Fruit fly (Drosophila melanogaster) whole organism, embryonic: ENCODE measurements around the gene CG45428.

Experiments used
- Abd-B ChIP-seq: fragments of 200-800 bp; sonication (Bioruptor generic); optimal IDR thresholded peaks from 2 replicates; lab custom pipeline; 2018; ENCODE audit warnings: missing biosample characterization, mild to moderate bottlenecking, missing genetic modification characterization, moderate library complexity
- Blimp-1 ChIP-seq: fragments of 200-800 bp; sonication (Bioruptor generic); optimal IDR thresholded peaks from 3 replicates; lab custom pipeline; 2018; ENCODE audit warnings: missing biosample characterization, missing genetic modification characterization, mild to moderate bottlenecking, moderate library complexity, missing genetic modification reagents
- CG10147 ChIP-seq: fragments of 200-800 bp; sonication (Bioruptor generic); optimal IDR thresholded peaks from 2 replicates; lab custom pipeline; 2019; ENCODE audit warnings: missing biosample characterization, mild to moderate bottlenecking, missing genetic modification characterization, moderate library complexity
- CG10462 ChIP-seq: fragments of 200-800 bp; sonication (Bioruptor generic); optimal IDR thresholded peaks from 2 replicates; lab custom pipeline; 2016; ENCODE audit warnings: missing biosample characterization, missing genetic modification characterization
- CG12155 ChIP-seq: fragments of 200-800 bp; sonication (Bioruptor generic); optimal IDR thresholded peaks from 3 replicates; lab custom pipeline; 2016; ENCODE audit warnings: missing biosample characterization, missing genetic modification characterization
- CG1233 ChIP-seq: fragments of 200-800 bp; sonication (Bioruptor generic); optimal IDR thresholded peaks from 4 replicates; lab custom pipeline; 2018; ENCODE audit warnings: missing biosample characterization, mild to moderate bottlenecking, missing genetic modification characterization
- CG13296 ChIP-seq: fragments of 200-800 bp; sonication (Bioruptor generic); optimal IDR thresholded peaks from 3 replicates; lab custom pipeline; 2018; ENCODE audit warnings: missing biosample characterization, mild to moderate bottlenecking, missing genetic modification characterization
- CG14667 ChIP-seq: fragments of 200-800 bp; sonication (Bioruptor generic); IDR thresholded peaks from 2 replicates; pipeline ENCODE4 v1.3.6; 2022; ENCODE audit warnings: missing biosample characterization, missing genetic modification characterization
- CG17186 ChIP-seq: fragments of 200-800 bp; sonication (Bioruptor generic); optimal IDR thresholded peaks from 3 replicates; lab custom pipeline; 2017; ENCODE audit warnings: missing biosample characterization, missing genetic modification reagents, missing genetic modification characterization
- CG17361 ChIP-seq: fragments of 200-800 bp; sonication (Bioruptor generic); IDR thresholded peaks from 3 replicates; pipeline ENCODE4 v1.3.6; 2022; ENCODE audit warnings: missing biosample characterization, missing genetic modification characterization
- CG1832 ChIP-seq: fragments of 200-800 bp; sonication (Bioruptor generic); optimal IDR thresholded peaks from 2 replicates; lab custom pipeline; 2017; ENCODE audit warnings: missing biosample characterization, mild to moderate bottlenecking, missing genetic modification characterization, inconsistent platforms
- CG34376 ChIP-seq: fragments of 200-800 bp; sonication (Bioruptor generic); optimal IDR thresholded peaks from 2 replicates; lab custom pipeline; 2018; ENCODE audit warnings: missing biosample characterization, mild to moderate bottlenecking, missing genetic modification characterization
- CG3847 ChIP-seq: fragments of 200-800 bp; sonication (Bioruptor generic); IDR thresholded peaks from 2 replicates; pipeline ENCODE4 v1.3.6; 2022; ENCODE audit warnings: missing biosample characterization, missing genetic modification characterization
- CG5180 ChIP-seq: fragments of 200-800 bp; sonication (Bioruptor generic); optimal IDR thresholded peaks from 3 replicates; lab custom pipeline; 2017; ENCODE audit warnings: missing biosample characterization, missing genetic modification characterization, mild to moderate bottlenecking, moderate library complexity, missing genetic modification reagents
- CG7271 ChIP-seq: fragments of 200-800 bp; sonication (Bioruptor generic); optimal IDR thresholded peaks from 2 replicates; lab custom pipeline; 2018; ENCODE audit warnings: missing biosample characterization, mild to moderate bottlenecking, missing genetic modification characterization, moderate library complexity
- CG7786 ChIP-seq: fragments of 200-800 bp; sonication (Bioruptor generic); optimal IDR thresholded peaks from 2 replicates; lab custom pipeline; 2016; ENCODE audit warnings: missing biosample characterization, missing genetic modification characterization
- Dek ChIP-seq: fragments of 200-800 bp; sonication (Bioruptor generic); optimal IDR thresholded peaks from 3 replicates; lab custom pipeline; 2019; ENCODE audit warnings: missing biosample characterization, mild to moderate bottlenecking, missing genetic modification characterization, moderate library complexity
- ERR ChIP-seq: fragments of 200-800 bp; sonication (Bioruptor generic); optimal IDR thresholded peaks from 2 replicates; lab custom pipeline; 2016; ENCODE audit warnings: missing biosample characterization, missing genetic modification characterization
- Eip74EF ChIP-seq, 2 experiments: fragments of 200-800 bp in 1 of 2; fragments of >200 bp in 1 of 2; sonication (Bioruptor generic) in 1 of 2; optimal IDR thresholded peaks; 2 replicates each; lab custom pipeline; 2017 to 2019; ENCODE audit warnings: missing biosample characterization in 2 of 2, missing genetic modification characterization in 2 of 2, mild to moderate bottlenecking in 1 of 2, moderate library complexity in 1 of 2
- H2.0 ChIP-seq: fragments of 200-800 bp; sonication (Bioruptor generic); IDR thresholded peaks from 2 replicates; pipeline ENCODE4 v1.3.6; 2022; ENCODE audit warnings: missing biosample characterization, missing genetic modification characterization
- HLH4C ChIP-seq: fragments of 200-800 bp; sonication (Bioruptor generic); IDR thresholded peaks from 3 replicates; pipeline ENCODE4 v1.3.6; 2022; ENCODE audit warnings: missing biosample characterization, missing genetic modification characterization; ENCODE audit not compliant: partially characterized antibody
- HmgD ChIP-seq: fragments of 200-800 bp; sonication (Bioruptor generic); optimal IDR thresholded peaks from 3 replicates; lab custom pipeline; 2016; ENCODE audit warnings: missing biosample characterization, missing genetic modification characterization
- Lhr ChIP-seq: fragments of 200-800 bp; sonication (Bioruptor generic); optimal IDR thresholded peaks from 3 replicates; lab custom pipeline; 2017; ENCODE audit warnings: mild to moderate bottlenecking, missing biosample characterization, missing genetic modification reagents, missing genetic modification characterization
- NC2β ChIP-seq: fragments of 200-800 bp; sonication (Bioruptor generic); optimal IDR thresholded peaks from 2 replicates; lab custom pipeline; 2016; ENCODE audit warnings: missing biosample characterization, missing genetic modification characterization
- Scr ChIP-seq: fragments of 200-800 bp; sonication (Bioruptor generic); IDR thresholded peaks from 2 replicates; pipeline ENCODE4 v1.3.6; 2022; ENCODE audit warnings: missing biosample characterization, missing genetic modification characterization; ENCODE audit not compliant: partially characterized antibody
- Sry-β ChIP-seq: fragments of 200-800 bp; sonication (Bioruptor generic); optimal IDR thresholded peaks from 2 replicates; lab custom pipeline; 2018; ENCODE audit warnings: missing biosample characterization, mild to moderate bottlenecking, missing genetic modification characterization, moderate library complexity
- TFAM ChIP-seq: fragments of 200-800 bp; sonication (Bioruptor generic); optimal IDR thresholded peaks from 2 replicates; lab custom pipeline; 2017; ENCODE audit warnings: missing biosample characterization, missing genetic modification characterization, inconsistent platforms
- Taf1 ChIP-seq: fragments of 200-800 bp; sonication (Bioruptor generic); IDR thresholded peaks from 2 replicates; pipeline ENCODE4 v1.3.6; 2022; ENCODE audit warnings: missing biosample characterization, missing genetic modification characterization
- bbx ChIP-seq: fragments of 200-800 bp; sonication (Bioruptor generic); IDR thresholded peaks from 2 replicates; pipeline ENCODE4 v1.3.6; 2022; ENCODE audit warnings: missing biosample characterization, missing genetic modification characterization; ENCODE audit not compliant: partially characterized antibody
- bcd ChIP-seq: fragments of 200-800 bp; sonication (Bioruptor generic); optimal IDR thresholded peaks from 2 replicates; lab custom pipeline; 2017; ENCODE audit warnings: missing biosample characterization, mild to moderate bottlenecking, missing genetic modification characterization
- chif ChIP-seq, 2 experiments: fragments of 200-800 bp; sonication (Bioruptor generic); optimal IDR thresholded peaks; 3 replicates each; lab custom pipeline; 2016; ENCODE audit warnings: missing biosample characterization in 2 of 2, missing genetic modification characterization in 2 of 2
- gcm ChIP-seq: fragments of 200-800 bp; sonication (Bioruptor generic); optimal IDR thresholded peaks from 2 replicates; lab custom pipeline; 2019; ENCODE audit warnings: missing biosample characterization, mild to moderate bottlenecking, missing genetic modification characterization, moderate library complexity
- gro ChIP-seq: fragments of 200-800 bp; sonication (Bioruptor generic); optimal IDR thresholded peaks from 2 replicates; lab custom pipeline; 2016; ENCODE audit warnings: missing biosample characterization, missing genetic modification characterization
- hth ChIP-seq: fragments of >200 bp; optimal IDR thresholded peaks from 2 replicates; lab custom pipeline; 2017; ENCODE audit warnings: inconsistent platforms
- jumu ChIP-seq: fragments of 200-800 bp; sonication (Bioruptor generic); optimal IDR thresholded peaks from 3 replicates; lab custom pipeline; 2016; ENCODE audit warnings: missing biosample characterization, missing genetic modification characterization
- kni ChIP-seq: fragments of 200-800 bp; sonication (Bioruptor generic); optimal IDR thresholded peaks from 3 replicates; lab custom pipeline; 2017; ENCODE audit warnings: mild to moderate bottlenecking, missing biosample characterization, missing genetic modification reagents, missing genetic modification characterization
- otp ChIP-seq: fragments of 200-800 bp; sonication (Bioruptor generic); IDR thresholded peaks from 3 replicates; pipeline ENCODE4, ENCODE4 v1.3.6; 2022; ENCODE audit warnings: missing biosample characterization, missing genetic modification characterization
- phol ChIP-seq: fragments of 200-800 bp; sonication (Bioruptor generic); optimal IDR thresholded peaks from 3 replicates; lab custom pipeline; 2018; ENCODE audit warnings: missing biosample characterization, mild to moderate bottlenecking, missing genetic modification characterization, moderate library complexity
- scrt ChIP-seq: fragments of 200-800 bp; sonication (Bioruptor generic); optimal IDR thresholded peaks from 2 replicates; lab custom pipeline; 2018; ENCODE audit warnings: missing biosample characterization, mild to moderate bottlenecking, missing genetic modification characterization, moderate library complexity
- sim ChIP-seq: fragments of 200-800 bp; sonication (Bioruptor generic); IDR thresholded peaks from 2 replicates; pipeline ENCODE4 v1.3.6; 2022; ENCODE audit warnings: missing biosample characterization, missing genetic modification characterization
- slp2 ChIP-seq: fragments of 200-800 bp; sonication (Bioruptor generic); optimal IDR thresholded peaks from 2 replicates; lab custom pipeline; 2016; ENCODE audit warnings: missing biosample characterization, missing genetic modification characterization
- sna ChIP-seq: fragments of 200-800 bp; sonication (Bioruptor generic); IDR thresholded peaks from 2 replicates; pipeline ENCODE4 v1.3.6; 2022; ENCODE audit warnings: missing biosample characterization, missing genetic modification characterization; ENCODE audit not compliant: partially characterized antibody
- so ChIP-seq: fragments of 200-800 bp; sonication (Bioruptor generic); IDR thresholded peaks from 3 replicates; pipeline ENCODE4 v1.3.6; 2022; ENCODE audit warnings: missing biosample characterization, missing genetic modification characterization
- tin ChIP-seq: fragments of 200-800 bp; sonication (Bioruptor generic); optimal IDR thresholded peaks from 3 replicates; lab custom pipeline; 2016; ENCODE audit warnings: missing biosample characterization, missing genetic modification characterization
- tio ChIP-seq: fragments of 200-800 bp; sonication (Bioruptor generic); optimal IDR thresholded peaks from 2 replicates; lab custom pipeline; 2017; ENCODE audit warnings: missing biosample characterization, missing genetic modification characterization, inconsistent platforms
- toy ChIP-seq: fragments of 200-800 bp; sonication (Bioruptor generic); IDR thresholded peaks from 2 replicates; pipeline ENCODE4 v1.3.6; 2022; ENCODE audit warnings: missing biosample characterization, missing genetic modification characterization
- tup ChIP-seq: fragments of 200-800 bp; sonication (Bioruptor generic); optimal IDR thresholded peaks from 2 replicates; lab custom pipeline; 2016; ENCODE audit warnings: missing biosample characterization, mild to moderate bottlenecking, missing genetic modification characterization, moderate library complexity
- vvl ChIP-seq: fragments of 200-800 bp; sonication (Bioruptor generic); IDR thresholded peaks from 2 replicates; pipeline ENCODE4 v1.3.6; 2022; ENCODE audit warnings: missing biosample characterization, missing genetic modification characterization
- zen ChIP-seq: fragments of 200-800 bp; sonication (Bioruptor generic); optimal IDR thresholded peaks from 3 replicates; lab custom pipeline; 2018; ENCODE audit warnings: missing biosample characterization, mild to moderate bottlenecking, missing genetic modification characterization, moderate library complexity

The CG45428 gene

dm6 chr3L:22878723-22879343, 42.0 kb upstream of the CG45428 start, which contains the start of the genes Chro and Ssl1 (continued):
- peak; percentile 99 for TF ChIP-seq CG12155 (GFP tag; lab: Kevin White, UChicago)
- peak; percentile 100 for TF ChIP-seq NC2β (GFP tag; lab: Kevin White, UChicago)
- peak; percentile 100 for TF ChIP-seq Abd-B (GFP tag; lab: Kevin White, UChicago)
- TF ChIP-seq CG1233 (GFP tag; lab: Kevin White, UChicago) = peak; percentile 100
- peak; percentile 100 for TF ChIP-seq CG17361
- peak; percentile 99 for TF ChIP-seq scrt
- peak; percentile 80 for TF ChIP-seq Sry-β (GFP tag; lab: Kevin White, UChicago)
- peak; percentile 100 for TF ChIP-seq slp2 (GFP tag; lab: Kevin White, UChicago)
- peak; percentile 100 for TF ChIP-seq CG7786
- TF ChIP-seq bcd = peak; percentile 100
- TF ChIP-seq toy (GFP tag; lab: Robert Waterston, UW) = peak; percentile 99
- peak; percentile 100 for TF ChIP-seq CG14667 (GFP tag; lab: Robert Waterston, UW)
- peak; percentile 97 for TF ChIP-seq kni (GFP tag; lab: Kevin White, UChicago)
- no peak for TF ChIP-seq bbx (GFP tag; lab: Robert Waterston, UW)
- peak; percentile 100 for TF ChIP-seq CG3847
- peak; percentile 99 for TF ChIP-seq Taf1 (GFP tag; lab: Robert Waterston, UW)
- TF ChIP-seq CG5180 (GFP tag; lab: Kevin White, UChicago) = peak; percentile 94
- TF ChIP-seq vvl (GFP tag; lab: Robert Waterston, UW) = peak; percentile 100
- TF ChIP-seq zen (tag; lab: Kevin White, UChicago) = peak; percentile 100
- peak; percentile 98 for TF ChIP-seq CG17186
- TF ChIP-seq CG1832 (GFP tag; lab: Kevin White, UChicago) = peak; percentile 31
- TF ChIP-seq Dek (tag; lab: Kevin White, UChicago) = peak; percentile 100
- TF ChIP-seq hth = no peak
- TF ChIP-seq jumu = peak; percentile 100
- TF ChIP-seq CG34376 (GFP tag; lab: Kevin White, UChicago) = peak; percentile 100
- TF ChIP-seq H2.0 (GFP tag; lab: Robert Waterston, UW) = peak; percentile 100
- TF ChIP-seq CG7271 = peak; percentile 99
- peak; percentile 100 for TF ChIP-seq HmgD (GFP tag; lab: Kevin White, UChicago)
- peak; percentile 99 for TF ChIP-seq Blimp-1 (GFP tag; lab: Kevin White, UChicago)
- TF ChIP-seq tin (GFP tag; lab: Kevin White, UChicago) = peak; percentile 100
- peak; percentile 100 for TF ChIP-seq gcm
- TF ChIP-seq chif (GFP tag; optimal IDR thresholded peaks at IDR 0.05; lab: Kevin White, UChicago) = peak; percentile 100
- TF ChIP-seq sim (GFP tag; lab: Robert Waterston, UW) = peak; percentile 100
- peak; percentile 99 for TF ChIP-seq ERR
- TF ChIP-seq Lhr = peak; percentile 100
- peak in 1 of 2 experiments; percentile 100 for TF ChIP-seq Eip74EF (GFP tag; optimal IDR thresholded peaks at IDR 0.05; lab: Kevin White, UChicago)
- peak; percentile 8; the same call in 1 of the 3 replicates for TF ChIP-seq HLH4C (GFP tag; lab: Robert Waterston, UW)
- peak; percentile 100 for TF ChIP-seq tio (GFP tag; lab: Kevin White, UChicago)
- TF ChIP-seq CG10462 (GFP tag; lab: Kevin White, UChicago) = peak; percentile 100
- TF ChIP-seq tup (GFP tag; lab: Kevin White, UChicago) = peak; percentile 100
- TF ChIP-seq gro (GFP tag; lab: Kevin White, UChicago) = peak; percentile 100
- no peak; the same call in none of the 2 replicates for TF ChIP-seq Scr (GFP tag; lab: Robert Waterston, UW)
- TF ChIP-seq CG10147 (GFP tag; lab: Kevin White, UChicago) = peak; percentile 99
- peak; percentile 100 for TF ChIP-seq so
- peak; percentile 39; the same call in 1 of the 2 replicates for TF ChIP-seq sna
- peak; percentile 100 for TF ChIP-seq otp (GFP tag; lab: Robert Waterston, UW)
- peak; percentile 97 for TF ChIP-seq TFAM
- peak; percentile 100 for TF ChIP-seq phol (tag; lab: Kevin White, UChicago)
- peak; percentile 100 for TF ChIP-seq CG13296
